Fruit fly (Drosophila melanogaster): ENCODE results near the gene CG13998.

Gene CG13998

dm6 chr2L:5943229-5944078 is 13.2 kb downstream of the CG13998 start, which contains the start of the genes Sfp26Ad and Gpdh1 (continued):
- TF ChIP-seq Ssrp (tag; optimal IDR thresholded peaks at IDR 0.05) (peak; percentile 14), CG15269 (tag; optimal IDR thresholded peaks at IDR 0.05) (peak; percentile 58), YL-1 (GFP tag; optimal IDR thresholded peaks at IDR 0.05) (peak; percentile 23), so (GFP tag; IDR thresholded peaks at IDR 0.05) (peak; percentile 65; the same call in 1 of the 3 replicates), PHDP (tag; optimal IDR thresholded peaks at IDR 0.05) (peak; percentile 73), h (optimal IDR thresholded peaks at IDR 0.05) (no peak), gsb (GFP tag; IDR thresholded peaks at IDR 0.05) (peak; percentile 50), bowl (GFP tag; IDR thresholded peaks at IDR 0.05) (no peak), Dip3 (GFP tag; optimal IDR thresholded peaks at IDR 0.05) (peak; percentile 83), CG17361 (GFP tag; IDR thresholded peaks at IDR 0.05) (peak; percentile 74; the same call in 2 of the 3 replicates), Sry-β (GFP tag; optimal IDR thresholded peaks at IDR 0.05) (no peak), CG16863 (GFP tag; optimal IDR thresholded peaks at IDR 0.05) (peak; percentile 46), CG2712 (tag; optimal IDR thresholded peaks at IDR 0.05) (peak; percentile 68), sima (GFP tag; optimal IDR thresholded peaks at IDR 0.05) (peak; percentile 15), CG2202 (tag; optimal IDR thresholded peaks at IDR 0.05) (peak; percentile 12), CG4617 (GFP tag; optimal IDR thresholded peaks at IDR 0.05; ENCODE audit: borderline replicate concordance) (peak; percentile 91), CG3838 (GFP tag; optimal IDR thresholded peaks at IDR 0.05) (peak; percentile 18), Optix (GFP tag; IDR thresholded peaks at IDR 0.05) (0 out of 3 replicates have a peak, but pooled peaks have one; percentile 40), jigr1 (GFP tag; IDR thresholded peaks at IDR 0.05) (no peak), CG10979 (tag; optimal IDR thresholded peaks at IDR 0.05) (peak; percentile 56), CG9437 (GFP tag; optimal IDR thresholded peaks at IDR 0.05) (peak; percentile 17), Lim3 (GFP tag; IDR thresholded peaks at IDR 0.05) (no peak), Elba2 (GFP tag; optimal IDR thresholded peaks at IDR 0.05) (peak; percentile 72), CG8281 (tag; optimal IDR thresholded peaks at IDR 0.05) (no peak), CG16779 (GFP tag; IDR thresholded peaks at IDR 0.05) (peak; percentile 69), Bgb (GFP tag; IDR thresholded peaks at IDR 0.05; ENCODE audit: partially characterized antibody) (peak; percentile 49; the same call in 1 of the 2 replicates), pzg (GFP tag; optimal IDR thresholded peaks at IDR 0.05) (peak; percentile 96), CG4424 (GFP tag; optimal IDR thresholded peaks at IDR 0.05) (peak; percentile 82), CG14860 (GFP tag; IDR thresholded peaks at IDR 0.05; ENCODE audit: partially characterized antibody) (no peak), CG15601 (tag; optimal IDR thresholded peaks at IDR 0.05) (peak; percentile 69), kah (GFP tag; optimal IDR thresholded peaks at IDR 0.05) (peak; percentile 1), CG18011 (GFP tag; optimal IDR thresholded peaks at IDR 0.05) (peak; percentile 62), Eip74EF (GFP tag; optimal IDR thresholded peaks at IDR 0.05) (peak in 1 of 2 experiments; percentile 38), Hr78 (GFP tag; optimal IDR thresholded peaks at IDR 0.05) (no peak), pros (GFP tag; optimal IDR thresholded peaks at IDR 0.05) (no peak), ash1 (GFP tag; optimal IDR thresholded peaks at IDR 0.05) (no peak), CG32532 (GFP tag; IDR thresholded peaks at IDR 0.05) (peak; percentile 80), zfh1 (GFP tag; IDR thresholded peaks at IDR 0.05) (peak; percentile 75; the same call in 2 of the 3 replicates), Gsc (GFP tag; IDR thresholded peaks at IDR 0.05) (no peak), CG8388 (GFP tag; optimal IDR thresholded peaks at IDR 0.05) (peak; percentile 66), CG8924 (tag; optimal IDR thresholded peaks at IDR 0.05) (peak; percentile 75), Nf-YB (GFP tag; optimal IDR thresholded peaks at IDR 0.05) (peak; percentile 61), CG14710 (tag; optimal IDR thresholded peaks at IDR 0.05) (peak; percentile 79), NFAT (GFP tag; IDR thresholded peaks at IDR 0.05) (peak; percentile 89), CG10267 (tag; optimal IDR thresholded peaks at IDR 0.05) (peak; percentile 98), CG15479 (GFP tag; optimal IDR thresholded peaks at IDR 0.05) (peak; percentile 90), Atf-2 (GFP tag; optimal IDR thresholded peaks at IDR 0.05) (peak; percentile 34)

Measured in whole organism, embryonic.